Fruit fly (Drosophila melanogaster) whole organism, embryonic: ENCODE measurements around the gene GCC88.

Experiments
- Abd-B ChIP-seq: fragments of 200-800 bp; sonication (Bioruptor generic); optimal IDR thresholded peaks from 2 replicates; lab custom pipeline; 2018; ENCODE audit warnings: missing biosample characterization, mild to moderate bottlenecking, missing genetic modification characterization, moderate library complexity
- B-H2 ChIP-seq: fragments of 200-800 bp; sonication (Bioruptor generic); optimal IDR thresholded peaks from 2 replicates; lab custom pipeline; 2018; ENCODE audit warnings: missing biosample characterization, mild to moderate bottlenecking, missing genetic modification characterization
- CG10267 ChIP-seq: fragments of 200-800 bp; sonication (Bioruptor generic); optimal IDR thresholded peaks from 2 replicates; lab custom pipeline; 2018; ENCODE audit warnings: missing biosample characterization, mild to moderate bottlenecking, missing genetic modification characterization, moderate library complexity
- CG11085 ChIP-seq: fragments of 200-800 bp; sonication (Bioruptor generic); IDR thresholded peaks from 2 replicates; pipeline ENCODE4 v1.3.6; 2022; ENCODE audit warnings: missing biosample characterization, missing genetic modification characterization
- CG11093 ChIP-seq: fragments of 200-800 bp; sonication (Bioruptor generic); IDR thresholded peaks from 3 replicates; pipeline ENCODE4 v1.3.6; 2022; ENCODE audit warnings: missing biosample characterization, missing genetic modification characterization
- CG12391 ChIP-seq: fragments of 200-800 bp; sonication (Bioruptor generic); optimal IDR thresholded peaks from 3 replicates; lab custom pipeline; 2018; ENCODE audit warnings: missing biosample characterization, mild to moderate bottlenecking, missing genetic modification characterization, moderate library complexity
- CG14667 ChIP-seq: fragments of 200-800 bp; sonication (Bioruptor generic); IDR thresholded peaks from 2 replicates; pipeline ENCODE4 v1.3.6; 2022; ENCODE audit warnings: missing biosample characterization, missing genetic modification characterization
- CG14710 ChIP-seq: fragments of 200-800 bp; sonication (Bioruptor generic); optimal IDR thresholded peaks from 3 replicates; lab custom pipeline; 2019; ENCODE audit warnings: missing biosample characterization, mild to moderate bottlenecking, missing genetic modification characterization, moderate library complexity
- CG1603 ChIP-seq: fragments of 200-800 bp; sonication (Bioruptor generic); optimal IDR thresholded peaks from 2 replicates; lab custom pipeline; 2019; ENCODE audit warnings: missing biosample characterization, mild to moderate bottlenecking, missing genetic modification characterization, moderate library complexity
- CG17912 ChIP-seq: fragments of 200-800 bp; sonication (Bioruptor generic); optimal IDR thresholded peaks from 2 replicates; lab custom pipeline; 2018; ENCODE audit warnings: missing biosample characterization, mild to moderate bottlenecking, missing genetic modification characterization
- CG18262 ChIP-seq: fragments of 200-800 bp; optimal IDR thresholded peaks from 3 replicates; lab custom pipeline; 2019; ENCODE audit warnings: missing biosample characterization, mild to moderate bottlenecking, missing genetic modification characterization, moderate library complexity
- CG2199 ChIP-seq: fragments of 200-800 bp; sonication (Bioruptor generic); IDR thresholded peaks from 3 replicates; pipeline ENCODE4 v1.3.6; 2022; ENCODE audit warnings: missing biosample characterization, missing genetic modification characterization
- CG2202 ChIP-seq: fragments of 200-800 bp; sonication (Bioruptor generic); optimal IDR thresholded peaks from 2 replicates; lab custom pipeline; 2018; ENCODE audit warnings: missing biosample characterization, mild to moderate bottlenecking, missing genetic modification characterization
- CG4328 ChIP-seq: fragments of 200-800 bp; sonication (Bioruptor generic); optimal IDR thresholded peaks from 3 replicates; lab custom pipeline; 2017; ENCODE audit warnings: missing biosample characterization, missing genetic modification reagents, missing genetic modification characterization
- CG6654 ChIP-seq: fragments of 200-800 bp; sonication (Bioruptor generic); optimal IDR thresholded peaks from 2 replicates; lab custom pipeline; 2017; ENCODE audit warnings: missing biosample characterization, mild to moderate bottlenecking, missing genetic modification characterization
- Deaf1 ChIP-seq: fragments of 200-800 bp; optimal IDR thresholded peaks from 3 replicates; lab custom pipeline; 2019; ENCODE audit warnings: missing biosample characterization, mild to moderate bottlenecking, missing genetic modification characterization, moderate library complexity
- Dfd ChIP-seq, 2 experiments: fragments of >200 bp; optimal IDR thresholded peaks; 2 replicates each; lab custom pipeline; 2017; ENCODE audit warnings: missing biosample characterization in 2 of 2, missing genetic modification characterization in 2 of 2
- Drgx ChIP-seq: fragments of 200-800 bp; sonication (Bioruptor generic); IDR thresholded peaks from 2 replicates; pipeline ENCODE4 v1.3.6; 2022; ENCODE audit warnings: missing biosample characterization, missing genetic modification characterization
- Fer2 ChIP-seq: fragments of 200-800 bp; sonication (Bioruptor generic); optimal IDR thresholded peaks from 2 replicates; lab custom pipeline; 2018; ENCODE audit warnings: missing biosample characterization, mild to moderate bottlenecking, missing genetic modification characterization, moderate library complexity
- GATAe ChIP-seq: fragments of 200-800 bp; sonication (Bioruptor generic); conservative IDR thresholded peaks from 2 replicates; pipeline ENCODE4 v1.3.6; 2022; ENCODE audit warnings: missing biosample characterization, missing genetic modification characterization
- Hmr ChIP-seq: fragments of 200-800 bp; sonication (Bioruptor generic); optimal IDR thresholded peaks from 3 replicates; lab custom pipeline; 2017; ENCODE audit warnings: mild to moderate bottlenecking, missing biosample characterization, missing genetic modification reagents, missing genetic modification characterization
- Hr39 ChIP-seq: fragments of >200 bp; optimal IDR thresholded peaks from 2 replicates; lab custom pipeline; 2017
- Lhr ChIP-seq: fragments of 200-800 bp; sonication (Bioruptor generic); optimal IDR thresholded peaks from 3 replicates; lab custom pipeline; 2017; ENCODE audit warnings: mild to moderate bottlenecking, missing biosample characterization, missing genetic modification reagents, missing genetic modification characterization
- Mad ChIP-seq: fragments of 200-800 bp; sonication (Bioruptor generic); optimal IDR thresholded peaks from 2 replicates; lab custom pipeline; 2016; ENCODE audit warnings: missing biosample characterization, missing genetic modification characterization
- Ptx1 ChIP-seq: fragments of 200-800 bp; sonication (Bioruptor generic); IDR thresholded peaks from 2 replicates; pipeline ENCODE4 v1.3.6; 2022; ENCODE audit warnings: missing biosample characterization, missing genetic modification characterization
- Ravus ChIP-seq: fragments of 200-800 bp; sonication (Bioruptor generic); IDR thresholded peaks from 2 replicates; pipeline ENCODE4 v1.3.6; 2022; ENCODE audit warnings: missing biosample characterization, missing genetic modification characterization
- ash1 ChIP-seq: fragments of 200-800 bp; sonication (Bioruptor generic); optimal IDR thresholded peaks from 2 replicates; lab custom pipeline; 2018; ENCODE audit warnings: missing biosample characterization, mild to moderate bottlenecking, missing genetic modification characterization
- cg ChIP-seq: fragments of 200-800 bp; sonication (Bioruptor generic); optimal IDR thresholded peaks from 3 replicates; lab custom pipeline; 2019; ENCODE audit warnings: missing biosample characterization, mild to moderate bottlenecking, missing genetic modification characterization, moderate library complexity
- ci ChIP-seq: fragments of 200-800 bp; sonication (Bioruptor generic); IDR thresholded peaks from 3 replicates; pipeline ENCODE4 v1.3.6; 2022; ENCODE audit warnings: missing biosample characterization, missing genetic modification characterization
- corto ChIP-seq: fragments of 200-800 bp; sonication (Bioruptor generic); optimal IDR thresholded peaks from 2 replicates; lab custom pipeline; 2016; ENCODE audit warnings: missing biosample characterization, mild to moderate bottlenecking, missing genetic modification characterization, moderate library complexity
- crc ChIP-seq: fragments of 200-800 bp; sonication (Bioruptor generic); optimal IDR thresholded peaks from 2 replicates; lab custom pipeline; 2016; ENCODE audit warnings: missing biosample characterization, missing genetic modification characterization
- croc ChIP-seq: fragments of 200-800 bp; sonication (Bioruptor generic); conservative IDR thresholded peaks from 3 replicates; pipeline ENCODE4 v1.3.6; 2022; ENCODE audit warnings: missing biosample characterization, missing genetic modification characterization
- da ChIP-seq: fragments of 200-800 bp; sonication (Bioruptor generic); optimal IDR thresholded peaks from 2 replicates; lab custom pipeline; 2016; ENCODE audit warnings: missing biosample characterization, missing genetic modification characterization
- danr ChIP-seq: fragments of 200-800 bp; sonication (Bioruptor generic); IDR thresholded peaks from 2 replicates; pipeline ENCODE4 v1.3.6; 2022; ENCODE audit warnings: missing biosample characterization, missing genetic modification characterization
- emc ChIP-seq: fragments of 200-800 bp; sonication (Bioruptor generic); optimal IDR thresholded peaks from 2 replicates; lab custom pipeline; 2016; ENCODE audit warnings: missing biosample characterization, missing genetic modification characterization
- ftz-f1 ChIP-seq: fragments of 200-800 bp; sonication (Bioruptor generic); optimal IDR thresholded peaks from 2 replicates; lab custom pipeline; 2016; ENCODE audit warnings: missing biosample characterization, missing genetic modification characterization
- grau ChIP-seq: fragments of 200-800 bp; optimal IDR thresholded peaks from 3 replicates; lab custom pipeline; 2019; ENCODE audit warnings: missing biosample characterization, mild to moderate bottlenecking, missing genetic modification characterization, moderate library complexity
- inv ChIP-seq: fragments of 200-800 bp; sonication (Bioruptor generic); IDR thresholded peaks from 2 replicates; pipeline ENCODE4 v1.3.6; 2022; ENCODE audit warnings: missing biosample characterization, missing genetic modification characterization; ENCODE audit not compliant: partially characterized antibody
- nau ChIP-seq: fragments of 200-800 bp; sonication (Bioruptor generic); optimal IDR thresholded peaks from 3 replicates; lab custom pipeline; 2017; ENCODE audit warnings: missing biosample characterization, mild to moderate bottlenecking, missing genetic modification characterization, missing genetic modification reagents
- otp ChIP-seq: fragments of 200-800 bp; sonication (Bioruptor generic); IDR thresholded peaks from 3 replicates; pipeline ENCODE4, ENCODE4 v1.3.6; 2022; ENCODE audit warnings: missing biosample characterization, missing genetic modification characterization
- pzg ChIP-seq: fragments of 200-800 bp; sonication (Bioruptor generic); optimal IDR thresholded peaks from 3 replicates; lab custom pipeline; 2018; ENCODE audit warnings: missing biosample characterization, mild to moderate bottlenecking, missing genetic modification characterization, moderate library complexity
- rib ChIP-seq: fragments of 200-800 bp; sonication (Bioruptor generic); IDR thresholded peaks from 2 replicates; pipeline ENCODE4 v1.3.6; 2022; ENCODE audit warnings: missing biosample characterization, missing genetic modification characterization
- sim ChIP-seq: fragments of 200-800 bp; sonication (Bioruptor generic); IDR thresholded peaks from 2 replicates; pipeline ENCODE4 v1.3.6; 2022; ENCODE audit warnings: missing biosample characterization, missing genetic modification characterization
- tna ChIP-seq: fragments of 200-800 bp; sonication (Bioruptor generic); IDR thresholded peaks from 2 replicates; pipeline ENCODE4 v1.3.6; 2022; ENCODE audit warnings: missing biosample characterization, missing genetic modification characterization; ENCODE audit not compliant: partially characterized antibody
- trem ChIP-seq: fragments of 200-800 bp; optimal IDR thresholded peaks from 3 replicates; lab custom pipeline; 2019; ENCODE audit warnings: missing biosample characterization, mild to moderate bottlenecking, missing genetic modification characterization, moderate library complexity
- tup ChIP-seq: fragments of 200-800 bp; sonication (Bioruptor generic); optimal IDR thresholded peaks from 2 replicates; lab custom pipeline; 2016; ENCODE audit warnings: missing biosample characterization, mild to moderate bottlenecking, missing genetic modification characterization, moderate library complexity
- tx ChIP-seq: fragments of 200-800 bp; sonication (Bioruptor generic); optimal IDR thresholded peaks from 2 replicates; lab custom pipeline; 2016; ENCODE audit warnings: missing biosample characterization, missing genetic modification characterization
- vfl ChIP-seq: fragments of 200-800 bp; sonication (Bioruptor generic); optimal IDR thresholded peaks from 2 replicates; lab custom pipeline; 2016; ENCODE audit warnings: missing biosample characterization, missing genetic modification characterization
- wek ChIP-seq: fragments of 200-800 bp; sonication (Bioruptor generic); optimal IDR thresholded peaks from 3 replicates; lab custom pipeline; 2018; ENCODE audit warnings: missing biosample characterization, mild to moderate bottlenecking, missing genetic modification characterization, moderate library complexity
- yki ChIP-seq: fragments of >200 bp; optimal IDR thresholded peaks from 3 replicates; lab custom pipeline; 2018
- zen ChIP-seq: fragments of 200-800 bp; sonication (Bioruptor generic); optimal IDR thresholded peaks from 3 replicates; lab custom pipeline; 2018; ENCODE audit warnings: missing biosample characterization, mild to moderate bottlenecking, missing genetic modification characterization, moderate library complexity

The GCC88 gene

DNA sequence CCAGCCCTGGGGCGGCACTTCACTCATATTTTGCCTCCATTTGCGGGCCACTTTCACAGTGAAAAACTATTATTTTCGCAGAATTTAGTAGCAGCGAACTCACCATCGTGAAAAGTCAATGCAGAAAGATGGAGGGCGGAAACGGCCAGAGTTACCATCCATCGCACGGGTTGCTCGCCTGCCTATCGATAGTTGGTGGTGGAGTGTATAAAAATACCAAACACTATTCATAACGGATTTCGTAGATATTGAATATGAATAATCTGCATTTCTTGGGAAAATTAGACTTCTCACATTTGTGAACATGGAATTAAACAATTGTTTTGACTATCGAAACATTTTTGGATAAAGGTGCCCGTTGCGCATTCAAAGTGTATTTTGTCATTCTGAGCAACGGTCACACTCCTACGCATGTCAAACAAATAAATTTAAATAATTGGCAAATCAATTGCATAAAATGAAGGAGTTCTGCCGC lies 14.2 kb downstream of the GCC88 start, which contains the start of the genes RpS25 and CG4820 (continued):
- TF ChIP-seq Ptx1 = peak; percentile 79
- peak; percentile 65; the same call in 1 of the 2 replicates for TF ChIP-seq CG14667
- TF ChIP-seq tx (GFP tag; lab: Kevin White, UChicago) = peak; percentile 80
- TF ChIP-seq sim (GFP tag; lab: Robert Waterston, UW) = peak; percentile 71
- TF ChIP-seq CG2202 = peak; percentile 85
- TF ChIP-seq CG2199 = 0 out of 3 replicates have a peak, but pooled peaks have one; percentile 10
- no peak for TF ChIP-seq Hr39 (lab: Kevin White, UChicago)
- TF ChIP-seq vfl (GFP tag; lab: Kevin White, UChicago) = peak; percentile 80
- peak; percentile 15 for TF ChIP-seq Ravus (GFP tag; lab: Robert Waterston, UW)
- TF ChIP-seq grau (tag; lab: Kevin White, UChicago) = peak; percentile 86
- TF ChIP-seq trem (tag; lab: Kevin White, UChicago) = peak; percentile 95
- TF ChIP-seq yki = no peak
- peak; percentile 97 for TF ChIP-seq CG1603 (tag; lab: Kevin White, UChicago)
- TF ChIP-seq corto = no peak
- TF ChIP-seq CG4328 (GFP tag; lab: Kevin White, UChicago) = peak; percentile 94
- peak; percentile 81 for TF ChIP-seq CG18262 (tag; lab: Kevin White, UChicago)
- TF ChIP-seq pzg (GFP tag; lab: Kevin White, UChicago) = peak; percentile 98
- TF ChIP-seq tup (GFP tag; lab: Kevin White, UChicago) = peak; percentile 53
- peak; percentile 90 for TF ChIP-seq otp (GFP tag; lab: Robert Waterston, UW)
- TF ChIP-seq CG11085 = peak; percentile 82
- peak; percentile 92 for TF ChIP-seq CG12391 (tag; lab: Kevin White, UChicago)
- TF ChIP-seq Abd-B (GFP tag; lab: Kevin White, UChicago) = peak; percentile 70
- peak; percentile 96 for TF ChIP-seq ci (GFP tag; lab: Robert Waterston, UW)
- TF ChIP-seq Mad (GFP tag; lab: Kevin White, UChicago) = peak; percentile 91
- TF ChIP-seq CG17912 = peak; percentile 95
- peak; percentile 70 for TF ChIP-seq GATAe (GFP tag; lab: Robert Waterston, UW)
- TF ChIP-seq ftz-f1 (GFP tag; lab: Kevin White, UChicago) = peak; percentile 76
- TF ChIP-seq croc = peak; percentile 77
- TF ChIP-seq zen (tag; lab: Kevin White, UChicago) = peak; percentile 84
- TF ChIP-seq Deaf1 (tag; lab: Kevin White, UChicago) = peak; percentile 58
- TF ChIP-seq nau (GFP tag; lab: Kevin White, UChicago) = peak; percentile 95
- TF ChIP-seq emc (GFP tag; lab: Kevin White, UChicago) = peak; percentile 90
- TF ChIP-seq Hmr (GFP tag; lab: Kevin White, UChicago) = peak; percentile 97
- peak; percentile 94 for TF ChIP-seq B-H2 (GFP tag; lab: Kevin White, UChicago)
- peak; percentile 58; the same call in 1 of the 2 replicates for TF ChIP-seq danr (GFP tag; lab: Robert Waterston, UW)
- TF ChIP-seq CG6654 (GFP tag; lab: Kevin White, UChicago) = peak; percentile 71
- 0 out of 3 replicates have a peak, but pooled peaks have one; percentile 42 for TF ChIP-seq CG11093 (GFP tag; lab: Robert Waterston, UW)
- TF ChIP-seq wek (GFP tag; lab: Kevin White, UChicago) = peak; percentile 92
- peak; percentile 78 for TF ChIP-seq inv (GFP tag; lab: Robert Waterston, UW)
- TF ChIP-seq CG14710 = peak; percentile 96
- TF ChIP-seq Dfd (GFP tag; optimal IDR thresholded peaks at IDR 0.05; lab: Kevin White, UChicago) = no peak
- peak; percentile 89 for TF ChIP-seq CG10267
- TF ChIP-seq ash1 (GFP tag; lab: Kevin White, UChicago) = peak; percentile 93
- TF ChIP-seq da (GFP tag; lab: Kevin White, UChicago) = peak; percentile 86
- peak; percentile 67 for TF ChIP-seq rib
- TF ChIP-seq crc (GFP tag; lab: Kevin White, UChicago) = peak; percentile 88
- TF ChIP-seq Lhr (GFP tag; lab: Kevin White, UChicago) = peak; percentile 90
- peak; percentile 62; the same call in 1 of the 2 replicates for TF ChIP-seq tna
- no peak for TF ChIP-seq cg (GFP tag; lab: Kevin White, UChicago)
- TF ChIP-seq Drgx (GFP tag; lab: Robert Waterston, UW) = peak; percentile 60
- TF ChIP-seq Fer2 (tag; lab: Kevin White, UChicago) = peak; percentile 85
